Worm (Caenorhabditis elegans) whole organism, late embryonic: Measurements from ENCODE around the gene K09G1.2.

Experiments
- ceh-18 ChIP-seq: sonication (generic microtip); optimal IDR thresholded peaks from 2 replicates; lab custom pipeline; 2016; ENCODE audit warnings: missing genetic modification characterization, missing compliant biosample characterization
- pag-3 ChIP-seq: sonication (generic microtip); optimal IDR thresholded peaks from 2 replicates; lab custom pipeline; 2016; ENCODE audit warnings: missing compliant biosample characterization, missing genetic modification characterization, borderline replicate concordance
- pha-2 ChIP-seq: sonication (generic microtip); optimal IDR thresholded peaks from 2 replicates; lab custom pipeline; 2017; ENCODE audit warnings: mild to moderate bottlenecking, missing genetic modification characterization, missing compliant biosample characterization
- syd-9 ChIP-seq: sonication (generic microtip); optimal IDR thresholded peaks from 2 replicates; lab custom pipeline; 2016; ENCODE audit warnings: mild to moderate bottlenecking, missing genetic modification characterization, moderate library complexity, missing compliant biosample characterization

- TF ChIP-seq syd-9 (tag; lab: Kevin White, UChicago) (no peak), ceh-18 (tag; lab: Kevin White, UChicago) (no peak), pha-2 (no peak), pag-3 (tag; lab: Kevin White, UChicago) (no peak)
Observed at ce11 chrV:9620417-9620816, 30.0 kb downstream of the K09G1.2 start.
